Worm (Caenorhabditis elegans) whole organism, mixed stage, embryonic: ENCODE results near the gene F59G1.4.

Experiments
- bed-3 ChIP-seq: fragments of 200-800 bp; sonication (Bioruptor generic); optimal IDR thresholded peaks from 3 replicates; lab custom pipeline; 2018; ENCODE audit warnings: mild to moderate bottlenecking, missing genetic modification characterization, moderate library complexity, missing compliant biosample characterization
- blmp-1 ChIP-seq: fragments of 150-350 bp; optimal IDR thresholded peaks from 2 replicates; lab custom pipeline; 2014; ENCODE audit warnings: missing biosample characterization, missing genetic modification characterization
- lin-13 ChIP-seq: fragments of 150-350 bp; optimal IDR thresholded peaks from 2 replicates; lab custom pipeline; 2014; ENCODE audit warnings: missing biosample characterization, missing genetic modification characterization
- lsy-2 ChIP-seq: fragments of 150-350 bp; optimal IDR thresholded peaks from 2 replicates; lab custom pipeline; 2014; ENCODE audit warnings: missing biosample characterization, missing genetic modification characterization
- nhr-12 ChIP-seq: fragments of 150-350 bp; optimal IDR thresholded peaks from 2 replicates; lab custom pipeline; 2014; ENCODE audit warnings: missing biosample characterization, missing genetic modification characterization
- nhr-237 ChIP-seq: fragments of 150-350 bp; optimal IDR thresholded peaks from 2 replicates; lab custom pipeline; 2014; ENCODE audit warnings: missing biosample characterization, missing genetic modification characterization
- nhr-76 ChIP-seq: sonication (generic microtip); optimal IDR thresholded peaks from 2 replicates; lab custom pipeline; 2017; ENCODE audit warnings: missing biosample characterization, missing genetic modification characterization
- snpc-4 ChIP-seq: fragments of 150-350 bp; optimal IDR thresholded peaks from 2 replicates; lab custom pipeline; 2014; ENCODE audit warnings: missing biosample characterization, missing genetic modification characterization
- tbx-8 ChIP-seq: fragments of 200-800 bp; sonication (Bioruptor generic); optimal IDR thresholded peaks from 2 replicates; lab custom pipeline; 2018; ENCODE audit warnings: mild to moderate bottlenecking, missing genetic modification characterization, moderate library complexity, missing compliant biosample characterization
- unc-120 ChIP-seq: sonication (generic microtip); optimal IDR thresholded peaks from 2 replicates; lab custom pipeline; 2017; ENCODE audit warnings: missing genetic modification characterization, missing compliant biosample characterization; ENCODE audit not compliant: poor library complexity, severe bottlenecking
- unc-39 ChIP-seq: fragments of 150-350 bp; optimal IDR thresholded peaks from 2 replicates; lab custom pipeline; 2014; ENCODE audit warnings: missing biosample characterization, missing genetic modification characterization
- unc-62 ChIP-seq: fragments of 150-350 bp; optimal IDR thresholded peaks from 2 replicates; lab custom pipeline; 2014; ENCODE audit warnings: missing biosample characterization, missing genetic modification reagents, missing genetic modification characterization

- TF ChIP-seq snpc-4 (tag; lab: Kevin White, UChicago) (no peak), lsy-2 (tag; lab: Kevin White, UChicago) (no peak), blmp-1 (tag; lab: Kevin White, UChicago) (no peak), unc-62 (GFP tag; lab: Kevin White, UChicago) (no peak), unc-39 (tag; lab: Kevin White, UChicago) (no peak), tbx-8 (GFP tag; lab: Kevin White, UChicago) (no peak), unc-120 (tag; lab: Kevin White, UChicago) (no peak), bed-3 (GFP tag; lab: Kevin White, UChicago) (no peak), lin-13 (tag; lab: Kevin White, UChicago) (no peak), nhr-237 (tag; lab: Kevin White, UChicago) (no peak), nhr-12 (no peak), nhr-76 (tag; lab: Kevin White, UChicago) (no peak)
Observed at ce11 chrII:5951745-5952144, 55.8 kb downstream of the F59G1.4 start.
